Fruit fly (Drosophila melanogaster) whole organism, embryonic: ENCODE results near the gene CG42784.

Experiments used
- ATbp ChIP-seq: fragments of 200-800 bp; sonication (Bioruptor generic); optimal IDR thresholded peaks from 2 replicates; lab custom pipeline; 2017; ENCODE audit warnings: missing biosample characterization, mild to moderate bottlenecking, missing genetic modification characterization, missing genetic modification reagents
- Abd-B ChIP-seq: fragments of 200-800 bp; sonication (Bioruptor generic); optimal IDR thresholded peaks from 2 replicates; lab custom pipeline; 2018; ENCODE audit warnings: missing biosample characterization, mild to moderate bottlenecking, missing genetic modification characterization, moderate library complexity
- CG10979 ChIP-seq: fragments of 200-800 bp; sonication (Bioruptor generic); optimal IDR thresholded peaks from 2 replicates; lab custom pipeline; 2018; ENCODE audit warnings: missing biosample characterization, mild to moderate bottlenecking, missing genetic modification characterization, moderate library complexity
- CG12236 ChIP-seq: fragments of 200-800 bp; sonication (Bioruptor generic); optimal IDR thresholded peaks from 2 replicates; lab custom pipeline; 2016; ENCODE audit warnings: missing biosample characterization, missing genetic modification characterization
- CG1603 ChIP-seq: fragments of 200-800 bp; sonication (Bioruptor generic); optimal IDR thresholded peaks from 2 replicates; lab custom pipeline; 2019; ENCODE audit warnings: missing biosample characterization, mild to moderate bottlenecking, missing genetic modification characterization, moderate library complexity
- CG2202 ChIP-seq: fragments of 200-800 bp; sonication (Bioruptor generic); optimal IDR thresholded peaks from 2 replicates; lab custom pipeline; 2018; ENCODE audit warnings: missing biosample characterization, mild to moderate bottlenecking, missing genetic modification characterization
- CG2712 ChIP-seq: fragments of 200-800 bp; optimal IDR thresholded peaks from 3 replicates; lab custom pipeline; 2019; ENCODE audit warnings: missing biosample characterization, mild to moderate bottlenecking, missing genetic modification characterization, moderate library complexity
- CG2875 ChIP-seq: fragments of 200-800 bp; sonication (Bioruptor generic); optimal IDR thresholded peaks from 2 replicates; lab custom pipeline; 2017; ENCODE audit warnings: missing biosample characterization, mild to moderate bottlenecking, missing genetic modification characterization, missing genetic modification reagents
- CG3281 ChIP-seq: fragments of 200-800 bp; sonication (Bioruptor generic); optimal IDR thresholded peaks from 3 replicates; lab custom pipeline; 2017; ENCODE audit warnings: missing biosample characterization, mild to moderate bottlenecking, missing genetic modification characterization
- CG4707 ChIP-seq: fragments of 200-800 bp; sonication (Bioruptor generic); optimal IDR thresholded peaks from 2 replicates; lab custom pipeline; 2018; ENCODE audit warnings: missing biosample characterization, mild to moderate bottlenecking, missing genetic modification characterization, moderate library complexity
- CG4820 ChIP-seq: fragments of 200-800 bp; sonication (Bioruptor generic); optimal IDR thresholded peaks from 3 replicates; lab custom pipeline; 2016; ENCODE audit warnings: missing biosample characterization, missing genetic modification characterization
- CG6813 ChIP-seq: fragments of 200-800 bp; sonication (Bioruptor generic); optimal IDR thresholded peaks from 2 replicates; lab custom pipeline; 2017; ENCODE audit warnings: missing biosample characterization, missing genetic modification characterization, mild to moderate bottlenecking, moderate library complexity, missing genetic modification reagents
- CG7556 ChIP-seq: fragments of 200-800 bp; sonication (Bioruptor generic); optimal IDR thresholded peaks from 2 replicates; lab custom pipeline; 2017; ENCODE audit warnings: missing biosample characterization, mild to moderate bottlenecking, missing genetic modification characterization
- CG7839 ChIP-seq: fragments of 200-800 bp; sonication (Bioruptor generic); optimal IDR thresholded peaks from 3 replicates; lab custom pipeline; 2018; ENCODE audit warnings: missing biosample characterization, mild to moderate bottlenecking, missing genetic modification characterization, moderate library complexity
- CG8089 ChIP-seq: fragments of 200-800 bp; sonication (Bioruptor generic); optimal IDR thresholded peaks from 3 replicates; lab custom pipeline; 2016; ENCODE audit warnings: missing biosample characterization, missing genetic modification characterization
- D19B ChIP-seq: fragments of 200-800 bp; sonication (Bioruptor generic); optimal IDR thresholded peaks from 2 replicates; lab custom pipeline; 2017; ENCODE audit warnings: missing biosample characterization, mild to moderate bottlenecking, missing genetic modification characterization
- Dp ChIP-seq: fragments of 200-800 bp; sonication (Bioruptor generic); optimal IDR thresholded peaks from 2 replicates; lab custom pipeline; 2018; ENCODE audit warnings: missing biosample characterization, mild to moderate bottlenecking, missing genetic modification characterization, moderate library complexity
- Ets65A ChIP-seq: fragments of 200-800 bp; sonication (Bioruptor generic); peaks from one replicate; lab custom pipeline; 2016; ENCODE audit warnings: missing biosample characterization, missing genetic modification characterization
- Hey ChIP-seq: fragments of 200-800 bp; sonication (Bioruptor generic); optimal IDR thresholded peaks from 3 replicates; lab custom pipeline; 2018; ENCODE audit warnings: missing biosample characterization, mild to moderate bottlenecking, missing genetic modification characterization
- Lim3 ChIP-seq: fragments of 200-800 bp; sonication (Bioruptor generic); IDR thresholded peaks from 2 replicates; pipeline ENCODE4 v1.3.6; 2022; ENCODE audit warnings: missing biosample characterization, missing genetic modification characterization
- Max ChIP-seq: fragments of 200-800 bp; sonication (Bioruptor generic); optimal IDR thresholded peaks from 2 replicates; lab custom pipeline; 2016; ENCODE audit warnings: missing biosample characterization, mild to moderate bottlenecking, missing genetic modification characterization
- Myb ChIP-seq: fragments of 200-800 bp; sonication (Bioruptor generic); optimal IDR thresholded peaks from 2 replicates; lab custom pipeline; 2016; ENCODE audit warnings: missing biosample characterization, missing genetic modification characterization
- Neu2 ChIP-seq: fragments of 200-800 bp; sonication (Bioruptor generic); optimal IDR thresholded peaks from 3 replicates; lab custom pipeline; 2016; ENCODE audit warnings: missing biosample characterization, missing genetic modification characterization, borderline replicate concordance
- Ssrp ChIP-seq: fragments of 200-800 bp; sonication (Bioruptor generic); optimal IDR thresholded peaks from 2 replicates; lab custom pipeline; 2018; ENCODE audit warnings: missing biosample characterization, mild to moderate bottlenecking, missing genetic modification characterization, moderate library complexity
- TFAM ChIP-seq: fragments of 200-800 bp; sonication (Bioruptor generic); optimal IDR thresholded peaks from 2 replicates; lab custom pipeline; 2017; ENCODE audit warnings: missing biosample characterization, missing genetic modification characterization, inconsistent platforms
- ara ChIP-seq: fragments of 200-800 bp; sonication (Bioruptor generic); IDR thresholded peaks from 2 replicates; pipeline ENCODE4 v1.3.6; 2022; ENCODE audit warnings: missing biosample characterization, missing genetic modification characterization
- ase ChIP-seq: fragments of 200-800 bp; sonication (Bioruptor generic); IDR thresholded peaks from 3 replicates; pipeline ENCODE4 v1.3.6; 2022; ENCODE audit warnings: missing biosample characterization, missing genetic modification characterization
- bbx ChIP-seq: fragments of 200-800 bp; sonication (Bioruptor generic); IDR thresholded peaks from 2 replicates; pipeline ENCODE4 v1.3.6; 2022; ENCODE audit warnings: missing biosample characterization, missing genetic modification characterization; ENCODE audit not compliant: partially characterized antibody
- bsh ChIP-seq, 2 experiments: fragments of 200-800 bp; sonication (Bioruptor generic); optimal IDR thresholded peaks; 2 replicates each; lab custom pipeline; 2017 to 2018; ENCODE audit warnings: mild to moderate bottlenecking in 2 of 2, missing biosample characterization in 2 of 2, missing genetic modification characterization in 2 of 2, moderate library complexity in 1 of 2
- cas ChIP-seq: fragments of 200-800 bp; sonication (Bioruptor generic); IDR thresholded peaks from 2 replicates; pipeline ENCODE4 v1.3.6; 2022; ENCODE audit warnings: missing biosample characterization, missing genetic modification characterization
- chn ChIP-seq: fragments of 200-800 bp; sonication (Bioruptor generic); optimal IDR thresholded peaks from 2 replicates; lab custom pipeline; 2016; ENCODE audit warnings: missing biosample characterization, missing genetic modification characterization
- dm ChIP-seq: fragments of 200-800 bp; sonication (Bioruptor generic); optimal IDR thresholded peaks from 3 replicates; lab custom pipeline; 2016; ENCODE audit warnings: missing biosample characterization, missing genetic modification characterization
- dysf ChIP-seq: fragments of 200-800 bp; sonication (Bioruptor generic); IDR thresholded peaks from 3 replicates; pipeline ENCODE4 v1.3.6; 2022; ENCODE audit warnings: missing biosample characterization, missing genetic modification characterization
- fd102C ChIP-seq: fragments of 200-800 bp; sonication (Bioruptor generic); optimal IDR thresholded peaks from 2 replicates; lab custom pipeline; 2018; ENCODE audit warnings: missing biosample characterization, mild to moderate bottlenecking, missing genetic modification characterization, moderate library complexity
- fru ChIP-seq: fragments of >200 bp; optimal IDR thresholded peaks from 2 replicates; lab custom pipeline; 2017
- gcm ChIP-seq: fragments of 200-800 bp; sonication (Bioruptor generic); optimal IDR thresholded peaks from 2 replicates; lab custom pipeline; 2019; ENCODE audit warnings: missing biosample characterization, mild to moderate bottlenecking, missing genetic modification characterization, moderate library complexity
- ham ChIP-seq: fragments of 200-800 bp; sonication (Bioruptor generic); IDR thresholded peaks from 2 replicates; pipeline ENCODE4 v1.3.6; 2022; ENCODE audit warnings: missing biosample characterization, missing genetic modification characterization
- knrl ChIP-seq: fragments of 200-800 bp; sonication (Bioruptor generic); IDR thresholded peaks from 3 replicates; pipeline ENCODE4 v1.3.6; 2022; ENCODE audit warnings: missing biosample characterization, missing genetic modification characterization; ENCODE audit not compliant: partially characterized antibody
- lab ChIP-seq: fragments of 200-800 bp; sonication (Bioruptor generic); optimal IDR thresholded peaks from 3 replicates; lab custom pipeline; 2017; ENCODE audit warnings: missing biosample characterization, missing genetic modification characterization, mild to moderate bottlenecking, moderate library complexity, missing genetic modification reagents
- nmo ChIP-seq: fragments of 200-800 bp; sonication (Bioruptor generic); optimal IDR thresholded peaks from 2 replicates; lab custom pipeline; 2018; ENCODE audit warnings: missing biosample characterization, mild to moderate bottlenecking, missing genetic modification characterization, moderate library complexity
- oc ChIP-seq: fragments of 200-800 bp; sonication (Bioruptor generic); optimal IDR thresholded peaks from 2 replicates; lab custom pipeline; 2018; ENCODE audit warnings: missing biosample characterization, mild to moderate bottlenecking, missing genetic modification characterization, moderate library complexity
- onecut ChIP-seq: fragments of 200-800 bp; sonication (Bioruptor generic); IDR thresholded peaks from 2 replicates; pipeline ENCODE4 v1.3.6; 2022; ENCODE audit warnings: missing biosample characterization, missing genetic modification characterization
- pfk ChIP-seq: fragments of 200-800 bp; sonication (Bioruptor generic); optimal IDR thresholded peaks from 2 replicates; lab custom pipeline; 2018; ENCODE audit warnings: missing biosample characterization, mild to moderate bottlenecking, missing genetic modification characterization, moderate library complexity
- ranshi ChIP-seq: fragments of 200-800 bp; sonication (Bioruptor generic); IDR thresholded peaks from 2 replicates; pipeline ENCODE4 v1.3.6; 2022; ENCODE audit warnings: missing biosample characterization, missing genetic modification characterization
- run ChIP-seq: fragments of 200-800 bp; sonication (Bioruptor generic); optimal IDR thresholded peaks from 3 replicates; lab custom pipeline; 2018; ENCODE audit warnings: missing biosample characterization, mild to moderate bottlenecking, missing genetic modification characterization
- sc ChIP-seq, 3 experiments: fragments of >200 bp in 2 of 3; fragments of 200-800 bp in 1 of 3; sonication (Bioruptor generic) in 1 of 3; optimal IDR thresholded peaks; 2 replicates in 2 of 3; 3 replicates in 1 of 3; lab custom pipeline; 2017; ENCODE audit warnings: mild to moderate bottlenecking in 1 of 3, missing biosample characterization in 1 of 3, missing genetic modification characterization in 1 of 3, missing genetic modification reagents in 1 of 3
- sima ChIP-seq: fragments of 200-800 bp; sonication (Bioruptor generic); optimal IDR thresholded peaks from 2 replicates; lab custom pipeline; 2016; ENCODE audit warnings: missing biosample characterization, missing genetic modification characterization
- yki ChIP-seq: fragments of >200 bp; optimal IDR thresholded peaks from 3 replicates; lab custom pipeline; 2018

The CG42784 gene

dm6 chr2L:13513331-13514261, 98.4 kb downstream of the CG42784 start (continued):
- TF ChIP-seq gcm (GFP tag; lab: Kevin White, UChicago) (peak; percentile 2), CG4820 (GFP tag; lab: Kevin White, UChicago) (peak; percentile 49), lab (GFP tag; lab: Kevin White, UChicago) (peak; percentile 69), CG10979 (tag; lab: Kevin White, UChicago) (peak; percentile 44), pfk (no peak), ham (GFP tag; lab: Robert Waterston, UW) (no peak), Myb (GFP tag; lab: Kevin White, UChicago) (peak; percentile 36), bbx (no peak), ara (GFP tag; lab: Robert Waterston, UW) (peak; percentile 48; the same call in 1 of the 2 replicates), ranshi (GFP tag; lab: Robert Waterston, UW) (peak; percentile 56; the same call in 1 of the 2 replicates), Neu2 (GFP tag; lab: Kevin White, UChicago) (no peak), CG2875 (peak; percentile 34), fd102C (GFP tag; lab: Kevin White, UChicago) (peak; percentile 26), CG6813 (peak; percentile 33), ATbp (GFP tag; lab: Kevin White, UChicago) (peak; percentile 41), nmo (GFP tag; lab: Kevin White, UChicago) (peak; percentile 57), CG12236 (GFP tag; lab: Kevin White, UChicago) (peak; percentile 2), Ets65A (peak; percentile 96), CG1603 (tag; lab: Kevin White, UChicago) (peak; percentile 71), run (tag; lab: Kevin White, UChicago) (no peak), oc (tag; lab: Kevin White, UChicago) (no peak), chn (GFP tag; lab: Kevin White, UChicago) (no peak), onecut (GFP tag; lab: Robert Waterston, UW) (peak; percentile 62), CG2712 (tag; lab: Kevin White, UChicago) (peak; percentile 63), D19B (GFP tag; lab: Kevin White, UChicago) (peak; percentile 47), sc (optimal IDR thresholded peaks at IDR 0.05; lab: Kevin White, UChicago) (no peak), sc (GFP tag; optimal IDR thresholded peaks at IDR 0.05; lab: Kevin White, UChicago) (no peak), TFAM (GFP tag; lab: Kevin White, UChicago) (peak; percentile 10), knrl (GFP tag; lab: Robert Waterston, UW) (no peak), fru (lab: Kevin White, UChicago) (no peak), cas (GFP tag; lab: Robert Waterston, UW) (no peak), Dp (GFP tag; lab: Kevin White, UChicago) (no peak), CG7556 (GFP tag; lab: Kevin White, UChicago) (peak; percentile 74), Max (GFP tag; lab: Kevin White, UChicago) (peak; percentile 50), CG8089 (GFP tag; lab: Kevin White, UChicago) (peak; percentile 9), CG7839 (peak; percentile 60), dm (GFP tag; lab: Kevin White, UChicago) (no peak), Hey (tag; lab: Kevin White, UChicago) (no peak), bsh (GFP tag; optimal IDR thresholded peaks at IDR 0.05; lab: Kevin White, UChicago) (peak in 1 of 2 experiments; percentile 58), Lim3 (GFP tag; lab: Robert Waterston, UW) (no peak), Ssrp (peak; percentile 43), sima (GFP tag; lab: Kevin White, UChicago) (peak; percentile 7), CG2202 (tag; lab: Kevin White, UChicago) (no peak), Abd-B (GFP tag; lab: Kevin White, UChicago) (peak; percentile 13), CG4707 (GFP tag; lab: Kevin White, UChicago) (peak; percentile 99), CG3281 (GFP tag; lab: Kevin White, UChicago) (peak; percentile 70), yki (peak; percentile 98), dysf (GFP tag; lab: Robert Waterston, UW) (peak; percentile 72), ase (peak; percentile 72)
